Worm (Caenorhabditis elegans): ENCODE measurements around the gene srd-41.

srd-41 gene

ce11 chrX:12371321-12371720 lies 44.8 kb downstream of the srd-41 start, which contains the start of gene rif-1.2:
Gene rif-1.2, minus strand, starts transcription at chrX:12371421.
- TF ChIP-seq ZK546.5 (tag; optimal IDR thresholded peaks at IDR 0.05) (no peak), aly-2 (tag; optimal IDR thresholded peaks at IDR 0.05) (no peak), nhr-76 (tag; optimal IDR thresholded peaks at IDR 0.05) (no peak), lin-39 (tag; optimal IDR thresholded peaks at IDR 0.05) (no peak), snpc-4 (tag; optimal IDR thresholded peaks at IDR 0.05) (no peak), pqm-1 (tag; optimal IDR thresholded peaks at IDR 0.05) (no peak), nhr-25 (tag; optimal IDR thresholded peaks at IDR 0.05) (no peak), nhr-12 (tag; optimal IDR thresholded peaks at IDR 0.05) (no peak), ztf-4 (tag; optimal IDR thresholded peaks at IDR 0.05) (no peak), pha-4 (tag; optimal IDR thresholded peaks at IDR 0.05) (no peak), nhr-43 (tag; optimal IDR thresholded peaks at IDR 0.05; ENCODE audit: poor library complexity, severe bottlenecking) (no peak), mml-1 (tag; optimal IDR thresholded peaks at IDR 0.05) (no peak), tbx-2 (tag; optimal IDR thresholded peaks at IDR 0.05) (no peak), nfya-1 (tag; optimal IDR thresholded peaks at IDR 0.05; ENCODE audit: insufficient read depth) (no peak), eor-1 (tag; optimal IDR thresholded peaks at IDR 0.05) (no peak), sea-2 (GFP tag; optimal IDR thresholded peaks at IDR 0.05) (no peak), fkh-2 (tag; optimal IDR thresholded peaks at IDR 0.05) (no peak)

ce11 chrX:12375783-12376182 lies 49.3 kb downstream of the srd-41 start:
- TF ChIP-seq nhr-25 (tag; optimal IDR thresholded peaks at IDR 0.05) (no peak), nhr-11 (tag; optimal IDR thresholded peaks at IDR 0.05) (no peak), ceh-16 (tag; optimal IDR thresholded peaks at IDR 0.05) (no peak)

All from whole organism, L3 larva.